Fruit fly (Drosophila melanogaster) whole organism, prepupa: ENCODE results near the gene p.

ENCODE experiments used
- CG16779 ChIP-seq: fragments of 200-800 bp; sonication (Bioruptor generic); optimal IDR thresholded peaks from 3 replicates; lab custom pipeline; 2017; ENCODE audit warnings: missing biosample characterization, mild to moderate bottlenecking, missing genetic modification characterization
- eg ChIP-seq: fragments of 200-800 bp; sonication (Bioruptor generic); IDR thresholded peaks from 3 replicates; pipeline ENCODE4 v1.3.6; 2022; ENCODE audit warnings: missing biosample characterization, missing genetic modification characterization

- TF ChIP-seq eg (GFP tag; lab: Robert Waterston, UW) (no peak; the same call in 2 of the 3 replicates), CG16779 (tag; lab: Kevin White, UChicago) (no peak)
Measured at dm6 chr3R:8673803-8674234, 3.3 kb upstream of the p start, which contains the start of gene mRpL19.
